Worm (Caenorhabditis elegans): ENCODE data around the gene F58E2.2.

Gene F58E2.2

DNA sequence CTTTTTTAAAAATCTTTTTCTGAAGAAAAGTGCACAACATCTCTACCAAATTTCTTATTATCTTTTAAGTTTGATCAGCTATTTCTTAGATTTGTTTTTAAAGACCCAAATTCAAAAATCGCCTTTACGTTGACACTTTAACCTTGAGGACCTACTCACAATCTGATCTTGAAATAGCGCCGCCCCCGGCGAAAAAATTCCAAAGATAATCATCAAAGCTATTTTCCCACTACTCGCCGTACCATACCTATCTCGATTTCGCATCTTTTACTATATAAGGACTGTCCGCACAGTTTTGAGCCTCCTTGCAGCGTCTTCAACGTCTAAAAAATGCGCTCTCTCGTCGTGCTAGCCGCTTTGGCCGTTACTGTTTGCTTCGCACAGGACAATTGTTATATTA is 29.0 kb upstream of the F58E2.2 start, which contains the start of gene grd-10:
TSS of gene grd-10 (plus strand) at position 208 of the 400 bp plus-strand sequence.
- TF ChIP-seq M03D4.4 (tag; optimal IDR thresholded peaks at IDR 0.05): no peak

- TF ChIP-seq mab-5 (tag; optimal IDR thresholded peaks at IDR 0.05): no peak
- TF ChIP-seq ceh-83 (GFP tag; optimal IDR thresholded peaks at IDR 0.05): no peak
- TF ChIP-seq drap-1 (GFP tag; optimal IDR thresholded peaks at IDR 0.05): no peak
- TF ChIP-seq elt-1 (tag; optimal IDR thresholded peaks at IDR 0.05; ENCODE audit: borderline replicate concordance, insufficient read depth): no peak
- no peak for TF ChIP-seq nhr-237 (tag; optimal IDR thresholded peaks at IDR 0.05)
- no peak for TF ChIP-seq nhr-76 (tag; optimal IDR thresholded peaks at IDR 0.05)
- no peak for TF ChIP-seq elt-3 (tag; optimal IDR thresholded peaks at IDR 0.05)
- TF ChIP-seq unc-39 (tag; optimal IDR thresholded peaks at IDR 0.05): no peak
- TF ChIP-seq nhr-2 (tag; optimal IDR thresholded peaks at IDR 0.05): no peak
- TF ChIP-seq lin-13 (tag; optimal IDR thresholded peaks at IDR 0.05): no peak
- no peak for TF ChIP-seq mls-2 (tag; optimal IDR thresholded peaks at IDR 0.05)
- TF ChIP-seq ces-1 (GFP tag; optimal IDR thresholded peaks at IDR 0.05): no peak
- no peak for TF ChIP-seq unc-62 (GFP tag; optimal IDR thresholded peaks at IDR 0.05)
- no peak for TF ChIP-seq blmp-1 (tag; optimal IDR thresholded peaks at IDR 0.05)
These were observed 27.3 kb upstream of the F58E2.2 start for ce11 chrIV:3442513-3442912.

- TF ChIP-seq nhr-28 (tag; optimal IDR thresholded peaks at IDR 0.05): no peak
- TF ChIP-seq lsy-2 (tag; optimal IDR thresholded peaks at IDR 0.05): no peak
- TF ChIP-seq lin-32 (GFP tag; optimal IDR thresholded peaks at IDR 0.05): no peak
These were observed 25.7 kb upstream of the F58E2.2 start, which contains the start of gene F09D12.2 for ce11 chrIV:3444101-3444500. F09D12.2 (minus strand) TSS chrIV:3444201.

ce11 chrIV:3444614-3445013 is 25.2 kb upstream of the F58E2.2 start, which contains the start of gene F58E2.5:
F58E2.5 (plus strand) TSS chrIV:3444914.
- TF ChIP-seq M03D4.4 (tag; optimal IDR thresholded peaks at IDR 0.05) (no peak), flh-1 (GFP tag; optimal IDR thresholded peaks at IDR 0.05) (no peak), bed-3 (GFP tag; optimal IDR thresholded peaks at IDR 0.05) (no peak), nhr-28 (tag; optimal IDR thresholded peaks at IDR 0.05) (no peak), nhr-237 (tag; optimal IDR thresholded peaks at IDR 0.05) (no peak), elt-1 (tag; optimal IDR thresholded peaks at IDR 0.05; ENCODE audit: borderline replicate concordance, insufficient read depth) (no peak), blmp-1 (tag; optimal IDR thresholded peaks at IDR 0.05) (no peak), lin-32 (GFP tag; optimal IDR thresholded peaks at IDR 0.05) (no peak), unc-39 (tag; optimal IDR thresholded peaks at IDR 0.05) (no peak), elt-3 (tag; optimal IDR thresholded peaks at IDR 0.05) (no peak), sem-2 (GFP tag; optimal IDR thresholded peaks at IDR 0.05) (no peak), ham-2 (GFP tag; optimal IDR thresholded peaks at IDR 0.05) (no peak)

- TF ChIP-seq mls-2 (tag; optimal IDR thresholded peaks at IDR 0.05) (no peak), tbx-8 (GFP tag; optimal IDR thresholded peaks at IDR 0.05) (no peak), nhr-28 (tag; optimal IDR thresholded peaks at IDR 0.05) (no peak), cnd-1 (tag; optimal IDR thresholded peaks at IDR 0.05) (no peak), ceh-83 (GFP tag; optimal IDR thresholded peaks at IDR 0.05) (no peak), snpc-4 (tag; optimal IDR thresholded peaks at IDR 0.05) (no peak), ceh-39 (tag; optimal IDR thresholded peaks at IDR 0.05) (no peak), pha-4 (tag; optimal IDR thresholded peaks at IDR 0.05) (no peak), ham-2 (GFP tag; optimal IDR thresholded peaks at IDR 0.05) (no peak), mep-1 (tag; optimal IDR thresholded peaks at IDR 0.05) (no peak), nhr-237 (tag; optimal IDR thresholded peaks at IDR 0.05) (no peak), unc-120 (tag; optimal IDR thresholded peaks at IDR 0.05; ENCODE audit: poor library complexity, severe bottlenecking) (no peak), elt-3 (tag; optimal IDR thresholded peaks at IDR 0.05) (no peak), unc-39 (tag; optimal IDR thresholded peaks at IDR 0.05) (no peak), bed-3 (GFP tag; optimal IDR thresholded peaks at IDR 0.05) (no peak)
These were observed 22.5 kb upstream of the F58E2.2 start for ce11 chrIV:3447350-3447749.

DNA sequence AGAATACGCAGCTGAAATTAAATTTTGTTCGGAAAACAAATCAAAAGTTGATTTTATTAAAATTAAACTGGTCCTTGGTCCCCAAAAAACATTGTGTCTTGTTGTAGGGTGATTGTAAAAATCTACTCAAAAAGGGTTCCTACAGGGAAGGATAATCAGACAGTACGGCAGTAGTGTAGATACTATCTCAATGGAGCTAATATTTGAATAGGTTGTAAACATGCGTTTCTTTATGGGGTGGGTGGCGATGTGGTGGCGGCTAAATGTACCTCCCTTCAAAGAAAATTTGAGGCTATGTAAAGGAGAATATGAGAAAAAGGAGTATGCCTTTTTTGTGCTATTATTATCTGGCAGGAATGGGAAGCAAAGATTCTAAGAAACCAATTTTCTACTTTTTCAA is 17.3 kb upstream of the F58E2.2 start:
- no peak for TF ChIP-seq snpc-4 (tag; optimal IDR thresholded peaks at IDR 0.05)
- TF ChIP-seq M03D4.4 (tag; optimal IDR thresholded peaks at IDR 0.05): no peak
- TF ChIP-seq ces-1 (GFP tag; optimal IDR thresholded peaks at IDR 0.05): no peak
- TF ChIP-seq pha-4 (tag; optimal IDR thresholded peaks at IDR 0.05): no peak
- TF ChIP-seq mep-1 (tag; optimal IDR thresholded peaks at IDR 0.05): no peak
- TF ChIP-seq lsy-2 (tag; optimal IDR thresholded peaks at IDR 0.05): no peak
- no peak for TF ChIP-seq nhr-237 (tag; optimal IDR thresholded peaks at IDR 0.05)
- no peak for TF ChIP-seq blmp-1 (tag; optimal IDR thresholded peaks at IDR 0.05)
- TF ChIP-seq hlh-1 (tag; optimal IDR thresholded peaks at IDR 0.05): no peak
- TF ChIP-seq sem-2 (GFP tag; optimal IDR thresholded peaks at IDR 0.05): no peak
- no peak for TF ChIP-seq tbx-8 (GFP tag; optimal IDR thresholded peaks at IDR 0.05)

Data from whole organism, mixed stage, embryonic.